Worm (Caenorhabditis elegans) whole organism, L2 larva: Measurements from ENCODE around the gene F09C12.2.

ENCODE experiments used
- C34F6.9 ChIP-seq: fragments of 150-350 bp; optimal IDR thresholded peaks from 2 replicates; lab custom pipeline; 2014; ENCODE audit warnings: missing biosample characterization, missing genetic modification characterization
- F13H6.1 ChIP-seq: sonication (generic microtip); optimal IDR thresholded peaks from 2 replicates; lab custom pipeline; 2016; ENCODE audit warnings: missing genetic modification characterization, missing compliant biosample characterization
- R02D3.7 ChIP-seq: fragments of 150-350 bp; optimal IDR thresholded peaks from 2 replicates; lab custom pipeline; 2014; ENCODE audit warnings: missing biosample characterization, missing genetic modification characterization
- ZK546.5 ChIP-seq: sonication (generic microtip); optimal IDR thresholded peaks from 2 replicates; lab custom pipeline; 2017; ENCODE audit warnings: missing biosample characterization, missing genetic modification characterization
- aly-2 ChIP-seq: fragments of 150-350 bp; optimal IDR thresholded peaks from 2 replicates; lab custom pipeline; 2014; ENCODE audit warnings: missing biosample characterization, missing genetic modification characterization
- ama-1 ChIP-seq: fragments of 150-350 bp; optimal IDR thresholded peaks from 2 replicates; lab custom pipeline; 2018; ENCODE audit warnings: inconsistent platforms
- ceh-16 ChIP-seq: fragments of 150-350 bp; optimal IDR thresholded peaks from 2 replicates; lab custom pipeline; 2014; ENCODE audit warnings: missing biosample characterization, missing genetic modification characterization
- ceh-82 ChIP-seq: fragments of 150-350 bp; optimal IDR thresholded peaks from 2 replicates; lab custom pipeline; 2014; ENCODE audit warnings: missing biosample characterization, missing genetic modification characterization
- crh-2 ChIP-seq: sonication (generic microtip); optimal IDR thresholded peaks from 2 replicates; lab custom pipeline; 2017; ENCODE audit warnings: missing biosample characterization, missing genetic modification characterization
- dmd-4 ChIP-seq: sonication (generic microtip); optimal IDR thresholded peaks from 2 replicates; lab custom pipeline; 2017; ENCODE audit warnings: missing biosample characterization, missing genetic modification characterization
- egl-27 ChIP-seq: sonication (generic microtip); optimal IDR thresholded peaks from 3 replicates; lab custom pipeline; 2017; ENCODE audit warnings: missing biosample characterization, missing genetic modification reagents, missing genetic modification characterization
- elt-1 ChIP-seq: fragments of 150-350 bp; optimal IDR thresholded peaks from 2 replicates; lab custom pipeline; 2014; ENCODE audit warnings: missing biosample characterization, missing genetic modification characterization
- elt-3 ChIP-seq: sonication (generic microtip); optimal IDR thresholded peaks from 2 replicates; lab custom pipeline; 2017; ENCODE audit warnings: missing biosample characterization, missing genetic modification characterization
- fos-1 ChIP-seq: fragments of 150-350 bp; optimal IDR thresholded peaks from 2 replicates; lab custom pipeline; 2014; ENCODE audit warnings: missing biosample characterization, missing genetic modification characterization
- gmeb-1 ChIP-seq: fragments of 150-350 bp; optimal IDR thresholded peaks from 2 replicates; lab custom pipeline; 2014; ENCODE audit warnings: missing biosample characterization, missing genetic modification characterization
- lin-11 ChIP-seq: fragments of 150-350 bp; sonication (generic microtip); optimal IDR thresholded peaks from 2 replicates; lab custom pipeline; 2014; ENCODE audit warnings: missing biosample characterization, missing genetic modification characterization, inconsistent platforms, mixed read lengths
- lin-13 ChIP-seq: fragments of 150-350 bp; optimal IDR thresholded peaks from 2 replicates; lab custom pipeline; 2014; ENCODE audit warnings: missing biosample characterization, missing genetic modification reagents, missing genetic modification characterization
- lsy-2 ChIP-seq, 2 experiments: fragments of 150-350 bp in 1 of 2; sonication (generic microtip) in 1 of 2; optimal IDR thresholded peaks; 2 replicates each; lab custom pipeline; 2014 to 2017; ENCODE audit warnings: missing biosample characterization in 2 of 2, missing genetic modification characterization in 2 of 2
- mbf-1 ChIP-seq: sonication (generic microtip); optimal IDR thresholded peaks from 2 replicates; lab custom pipeline; 2017; ENCODE audit warnings: missing biosample characterization, missing genetic modification characterization
- mdl-1 ChIP-seq, 2 experiments: fragments of 150-350 bp in 1 of 2; sonication (generic microtip) in 1 of 2; optimal IDR thresholded peaks; 2 replicates each; lab custom pipeline; 2017; ENCODE audit warnings: missing biosample characterization in 2 of 2, missing genetic modification characterization in 2 of 2
- nhr-11 ChIP-seq: fragments of 150-350 bp; optimal IDR thresholded peaks from 2 replicates; lab custom pipeline; 2014; ENCODE audit warnings: missing biosample characterization, missing genetic modification characterization
- nhr-12 ChIP-seq: fragments of 150-350 bp; optimal IDR thresholded peaks from 2 replicates; lab custom pipeline; 2014; ENCODE audit warnings: missing biosample characterization, missing genetic modification characterization
- nhr-129 ChIP-seq: fragments of 150-350 bp; optimal IDR thresholded peaks from 2 replicates; lab custom pipeline; 2014; ENCODE audit warnings: missing biosample characterization, missing genetic modification characterization
- nhr-21 ChIP-seq: fragments of 150-350 bp; optimal IDR thresholded peaks from 2 replicates; lab custom pipeline; 2014; ENCODE audit warnings: missing biosample characterization, missing genetic modification characterization
- nhr-237 ChIP-seq: fragments of 150-350 bp; optimal IDR thresholded peaks from 2 replicates; lab custom pipeline; 2014; ENCODE audit warnings: missing biosample characterization, missing genetic modification characterization
- nhr-6 ChIP-seq: fragments of 150-350 bp; optimal IDR thresholded peaks from 2 replicates; lab custom pipeline; 2014; ENCODE audit warnings: missing biosample characterization, missing genetic modification characterization
- nhr-77 ChIP-seq: fragments of 150-350 bp; optimal IDR thresholded peaks from 2 replicates; lab custom pipeline; 2014; ENCODE audit warnings: missing biosample characterization, missing genetic modification characterization
- peb-1 ChIP-seq: fragments of 150-350 bp; optimal IDR thresholded peaks from 2 replicates; lab custom pipeline; 2014; ENCODE audit warnings: missing biosample characterization, missing genetic modification characterization
- skn-1 ChIP-seq: sonication (generic microtip); optimal IDR thresholded peaks from 2 replicates; lab custom pipeline; 2017; ENCODE audit warnings: missing biosample characterization, missing genetic modification characterization
- sma-3 ChIP-seq: sonication (generic microtip); optimal IDR thresholded peaks from 2 replicates; lab custom pipeline; 2016; ENCODE audit warnings: missing genetic modification reagents, missing genetic modification characterization, missing compliant biosample characterization
- sma-9 ChIP-seq, 2 experiments: fragments of 150-350 bp in 1 of 2; sonication (generic microtip) in 1 of 2; optimal IDR thresholded peaks; 2 replicates each; lab custom pipeline; 2014 to 2016; ENCODE audit warnings: missing genetic modification characterization in 2 of 2, mild to moderate bottlenecking in 1 of 2, missing biosample characterization in 1 of 2, missing compliant biosample characterization in 1 of 2, missing genetic modification reagents in 1 of 2, moderate library complexity in 1 of 2
- snpc-4 ChIP-seq: fragments of 150-350 bp; optimal IDR thresholded peaks from 2 replicates; lab custom pipeline; 2014; ENCODE audit warnings: missing biosample characterization, missing genetic modification characterization
- unc-55 ChIP-seq: fragments of 150-350 bp; sonication (generic microtip); optimal IDR thresholded peaks from 3 replicates; lab custom pipeline; 2014; ENCODE audit warnings: missing biosample characterization, missing genetic modification reagents, missing genetic modification characterization
- ztf-1 ChIP-seq: fragments of 200-800 bp; sonication (Bioruptor generic); conservative IDR thresholded peaks from 2 replicates; pipeline ENCODE4 v1.3.6; 2022; ENCODE audit warnings: missing genetic modification characterization, missing compliant biosample characterization
- ztf-11 ChIP-seq: sonication (generic microtip); optimal IDR thresholded peaks from 2 replicates; lab custom pipeline; 2017; ENCODE audit warnings: missing biosample characterization, missing genetic modification characterization
- ztf-4 ChIP-seq: fragments of 150-350 bp; optimal IDR thresholded peaks from 2 replicates; lab custom pipeline; 2014; ENCODE audit warnings: missing biosample characterization, missing genetic modification characterization

F09C12.2 gene

ce11 chrII:5091640-5092243 is 18.1 kb upstream of the F09C12.2 start, which contains the start of gene pld-1:
TSS of gene pld-1 (minus strand) at chrII:5091690.
- no peak for TF ChIP-seq ztf-1 (GFP tag; lab: Robert Waterston, UW)
- TF ChIP-seq R02D3.7 (tag; lab: Kevin White, UChicago), result no peak
- no peak for TF ChIP-seq dmd-4 (tag; lab: Kevin White, UChicago)
- TF ChIP-seq nhr-237, result no peak
- no peak for TF ChIP-seq peb-1
- TF ChIP-seq mdl-1 (tag; optimal IDR thresholded peaks at IDR 0.05; lab: Kevin White, UChicago), result no peak
- no peak for TF ChIP-seq aly-2
- TF ChIP-seq lin-11 (tag; lab: Kevin White, UChicago), result no peak
- TF ChIP-seq sma-3 (GFP tag; lab: Kevin White, UChicago), result no peak
- TF ChIP-seq gmeb-1 (tag; lab: Kevin White, UChicago), result no peak
- no peak for TF ChIP-seq nhr-12 (tag; lab: Kevin White, UChicago)
- TF ChIP-seq ztf-11, result no peak
- TF ChIP-seq F13H6.1 (tag; lab: Kevin White, UChicago), result no peak
- TF ChIP-seq ama-1, result no peak
- no peak for TF ChIP-seq ceh-16 (tag; lab: Kevin White, UChicago)
- no peak for TF ChIP-seq nhr-77 (tag; lab: Kevin White, UChicago)
- no peak for TF ChIP-seq ZK546.5 (tag; lab: Kevin White, UChicago)
- no peak for TF ChIP-seq ceh-82 (tag; lab: Kevin White, UChicago)
- no peak for TF ChIP-seq snpc-4 (tag; lab: Kevin White, UChicago)
- TF ChIP-seq unc-55 (GFP tag; lab: Kevin White, UChicago), result no peak

- TF ChIP-seq sma-3 (GFP tag; lab: Kevin White, UChicago) (peak; percentile 32), mdl-1 (tag; optimal IDR thresholded peaks at IDR 0.05; lab: Kevin White, UChicago) (peak in 1 of 2 experiments; percentile 36), lin-13 (GFP tag; lab: Kevin White, UChicago) (peak; percentile 31), snpc-4 (tag; lab: Kevin White, UChicago) (peak; percentile 5), gmeb-1 (tag; lab: Kevin White, UChicago) (peak; percentile 36), nhr-129 (tag; lab: Kevin White, UChicago) (peak; percentile 55), unc-55 (GFP tag; lab: Kevin White, UChicago) (peak; percentile 51), elt-3 (tag; lab: Kevin White, UChicago) (no peak), ceh-16 (tag; lab: Kevin White, UChicago) (no peak), elt-1 (no peak), nhr-11 (no peak), fos-1 (tag; lab: Kevin White, UChicago) (peak; percentile 19), mbf-1 (no peak), ama-1 (peak; percentile 37), sma-9 (GFP tag; optimal IDR thresholded peaks at IDR 0.05; lab: Kevin White, UChicago) (peak; percentile 69), sma-9 (tag; optimal IDR thresholded peaks at IDR 0.05; lab: Kevin White, UChicago) (no peak), crh-2 (tag; lab: Kevin White, UChicago) (peak; percentile 62), F13H6.1 (tag; lab: Kevin White, UChicago) (peak; percentile 84), nhr-6 (tag; lab: Kevin White, UChicago) (peak; percentile 18), ztf-4 (tag; lab: Kevin White, UChicago) (peak; percentile 11), lsy-2 (tag; optimal IDR thresholded peaks at IDR 0.05; lab: Kevin White, UChicago) (peak in 1 of 2 experiments; percentile 71), C34F6.9 (tag; lab: Kevin White, UChicago) (peak; percentile 75), egl-27 (tag; lab: Kevin White, UChicago) (peak; percentile 22)
Measured at ce11 chrII:5092362-5093281, 17.2 kb upstream of the F09C12.2 start, which contains the start of gene C04G6.2. TSS of gene C04G6.2 (plus strand) at chrII:5093231.

DNA sequence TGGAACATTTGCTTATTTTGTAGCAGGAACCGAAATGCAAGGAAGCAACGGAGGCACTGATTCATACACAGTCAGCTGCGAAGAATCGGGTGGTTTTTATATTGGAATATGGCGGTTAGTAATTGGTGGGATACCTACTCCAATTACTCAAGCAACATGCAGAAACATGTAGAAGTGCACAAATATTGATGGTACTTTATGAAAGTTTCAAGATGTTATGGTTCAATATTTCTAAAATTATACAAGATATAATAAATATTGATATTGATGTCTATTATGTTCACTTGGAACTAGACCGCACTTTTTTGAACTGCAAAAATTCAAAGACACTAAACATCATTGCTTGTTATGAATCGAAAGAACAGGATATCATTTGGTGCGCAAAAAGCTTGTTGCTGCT is 15.9 kb upstream of the F09C12.2 start, which contains the start of gene C04G6.13:
TSS of gene C04G6.13 (plus strand) at position 301 of the 400 bp plus-strand sequence.
- no peak for TF ChIP-seq sma-3 (GFP tag; lab: Kevin White, UChicago)
- no peak for TF ChIP-seq ceh-82 (tag; lab: Kevin White, UChicago)
- no peak for TF ChIP-seq skn-1 (tag; lab: Kevin White, UChicago)
- no peak for TF ChIP-seq nhr-12 (tag; lab: Kevin White, UChicago)
- no peak for TF ChIP-seq peb-1
- TF ChIP-seq unc-55 (GFP tag; lab: Kevin White, UChicago), result no peak
- TF ChIP-seq elt-1, result no peak
- no peak for TF ChIP-seq nhr-77 (tag; lab: Kevin White, UChicago)
- no peak for TF ChIP-seq egl-27 (tag; lab: Kevin White, UChicago)
- TF ChIP-seq nhr-21 (tag; lab: Kevin White, UChicago), result no peak
- no peak for TF ChIP-seq fos-1 (tag; lab: Kevin White, UChicago)
- no peak for TF ChIP-seq ZK546.5 (tag; lab: Kevin White, UChicago)
